Worm (Caenorhabditis elegans): ENCODE results near the gene F44D12.8.

ce11 chrIV:10059175-10059574 lies 36.1 kb downstream of the F44D12.8 start:
- TF ChIP-seq nhr-11 (tag; optimal IDR thresholded peaks at IDR 0.05) (no peak), ztf-11 (tag; optimal IDR thresholded peaks at IDR 0.05) (no peak), ceh-82 (tag; optimal IDR thresholded peaks at IDR 0.05) (no peak), aly-2 (tag; optimal IDR thresholded peaks at IDR 0.05) (no peak)
